Fruit fly (Drosophila melanogaster) whole organism, embryonic: ENCODE results near the gene MRG15.
A peak's percentile ranks its signal among the peaks of the same experiment; 100 is the strongest.

ENCODE experiments used
- Aef1 ChIP-seq: fragments of 200-800 bp; sonication (Bioruptor generic); IDR thresholded peaks from 3 replicates; pipeline ENCODE4 v1.3.6; 2022; ENCODE audit warnings: missing biosample characterization, missing genetic modification characterization
- Atf6 ChIP-seq: fragments of 200-800 bp; sonication (Bioruptor generic); IDR thresholded peaks from 2 replicates; pipeline ENCODE4 v1.3.6; 2022; ENCODE audit warnings: missing biosample characterization, missing genetic modification characterization
- Blimp-1 ChIP-seq: fragments of 200-800 bp; sonication (Bioruptor generic); optimal IDR thresholded peaks from 3 replicates; lab custom pipeline; 2018; ENCODE audit warnings: missing biosample characterization, missing genetic modification characterization, mild to moderate bottlenecking, moderate library complexity, missing genetic modification reagents
- CG10366 ChIP-seq: fragments of 200-800 bp; sonication (Bioruptor generic); IDR thresholded peaks from 2 replicates; pipeline ENCODE4 v1.3.6; 2022; ENCODE audit warnings: missing biosample characterization, missing genetic modification characterization
- CG10543 ChIP-seq: fragments of 200-800 bp; sonication (Bioruptor generic); optimal IDR thresholded peaks from 3 replicates; lab custom pipeline; 2017; ENCODE audit warnings: missing biosample characterization, mild to moderate bottlenecking, missing genetic modification characterization, moderate library complexity
- CG12104 ChIP-seq: fragments of 200-800 bp; sonication (Bioruptor generic); optimal IDR thresholded peaks from 3 replicates; lab custom pipeline; 2016; ENCODE audit warnings: missing biosample characterization, missing genetic modification characterization
- CG14050 ChIP-seq: fragments of 200-800 bp; sonication (Bioruptor generic); IDR thresholded peaks from 3 replicates; pipeline ENCODE4 v1.3.6; 2022; ENCODE audit warnings: missing biosample characterization, missing genetic modification characterization
- CG14860 ChIP-seq: fragments of 200-800 bp; sonication (Bioruptor generic); IDR thresholded peaks from 3 replicates; pipeline ENCODE4 v1.3.6; 2022; ENCODE audit warnings: missing biosample characterization, missing genetic modification characterization; ENCODE audit not compliant: partially characterized antibody
- CG17359 ChIP-seq: fragments of 200-800 bp; sonication (Bioruptor generic); optimal IDR thresholded peaks from 3 replicates; lab custom pipeline; 2018; ENCODE audit warnings: missing biosample characterization, mild to moderate bottlenecking, missing genetic modification characterization, moderate library complexity
- CG17912 ChIP-seq: fragments of 200-800 bp; sonication (Bioruptor generic); optimal IDR thresholded peaks from 2 replicates; lab custom pipeline; 2018; ENCODE audit warnings: missing biosample characterization, mild to moderate bottlenecking, missing genetic modification characterization
- CG2116 ChIP-seq: fragments of 200-800 bp; sonication (Bioruptor generic); optimal IDR thresholded peaks from 3 replicates; lab custom pipeline; 2018; ENCODE audit warnings: missing biosample characterization, mild to moderate bottlenecking, missing genetic modification characterization
- CG30020 ChIP-seq: fragments of 200-800 bp; optimal IDR thresholded peaks from 2 replicates; lab custom pipeline; 2019; ENCODE audit warnings: missing biosample characterization, mild to moderate bottlenecking, missing genetic modification characterization, moderate library complexity
- CG31365 ChIP-seq: fragments of 200-800 bp; sonication (Bioruptor generic); optimal IDR thresholded peaks from 2 replicates; lab custom pipeline; 2018; ENCODE audit warnings: missing biosample characterization, mild to moderate bottlenecking, missing genetic modification characterization
- CG3407 ChIP-seq: fragments of 200-800 bp; sonication (Bioruptor generic); optimal IDR thresholded peaks from 2 replicates; lab custom pipeline; 2018; ENCODE audit warnings: missing biosample characterization, mild to moderate bottlenecking, missing genetic modification characterization
- CG34422 ChIP-seq: fragments of 200-800 bp; sonication (Bioruptor generic); IDR thresholded peaks from 3 replicates; pipeline ENCODE4 v1.3.6; 2022; ENCODE audit warnings: missing biosample characterization, missing genetic modification characterization
- CG43689 ChIP-seq: fragments of 200-800 bp; sonication (Bioruptor generic); IDR thresholded peaks from 2 replicates; pipeline ENCODE4 v1.3.6; 2022; ENCODE audit warnings: missing biosample characterization, missing genetic modification characterization
- CG4730 ChIP-seq: fragments of 200-800 bp; sonication (Bioruptor generic); IDR thresholded peaks from 2 replicates; pipeline ENCODE4 v1.3.6; 2022; ENCODE audit warnings: missing biosample characterization, missing genetic modification characterization
- CG4854 ChIP-seq: fragments of 200-800 bp; sonication (Bioruptor generic); optimal IDR thresholded peaks from 2 replicates; lab custom pipeline; 2016; ENCODE audit warnings: missing biosample characterization, missing genetic modification characterization, inconsistent platforms
- CG6683 ChIP-seq: fragments of 200-800 bp; sonication (Bioruptor generic); optimal IDR thresholded peaks from 2 replicates; lab custom pipeline; 2017; ENCODE audit warnings: missing biosample characterization, mild to moderate bottlenecking, missing genetic modification characterization, missing genetic modification reagents
- CG8281 ChIP-seq: fragments of 200-800 bp; sonication (Bioruptor generic); optimal IDR thresholded peaks from 2 replicates; lab custom pipeline; 2018; ENCODE audit warnings: missing biosample characterization, mild to moderate bottlenecking, missing genetic modification characterization, moderate library complexity
- CoRest ChIP-seq: fragments of 200-800 bp; sonication (Bioruptor generic); optimal IDR thresholded peaks from 3 replicates; lab custom pipeline; 2018; ENCODE audit warnings: missing biosample characterization, mild to moderate bottlenecking, missing genetic modification characterization, moderate library complexity
- D ChIP-seq, 2 experiments: fragments of 200-800 bp in 1 of 2; fragments of >200 bp in 1 of 2; sonication (Bioruptor generic) in 1 of 2; optimal IDR thresholded peaks; 2 replicates in 1 of 2; 3 replicates in 1 of 2; lab custom pipeline; 2017; ENCODE audit warnings: mild to moderate bottlenecking in 1 of 2, missing biosample characterization in 1 of 2, missing genetic modification characterization in 1 of 2, missing genetic modification reagents in 1 of 2
- Ets65A ChIP-seq: fragments of 200-800 bp; sonication (Bioruptor generic); peaks from one replicate; lab custom pipeline; 2016; ENCODE audit warnings: missing biosample characterization, missing genetic modification characterization
- HLH4C ChIP-seq: fragments of 200-800 bp; sonication (Bioruptor generic); IDR thresholded peaks from 3 replicates; pipeline ENCODE4 v1.3.6; 2022; ENCODE audit warnings: missing biosample characterization, missing genetic modification characterization; ENCODE audit not compliant: partially characterized antibody
- HLH54F ChIP-seq: fragments of 200-800 bp; sonication (Bioruptor generic); optimal IDR thresholded peaks from 3 replicates; lab custom pipeline; 2016; ENCODE audit warnings: missing biosample characterization, missing genetic modification characterization
- Kr ChIP-seq: fragments of 200-800 bp; sonication (Bioruptor generic); optimal IDR thresholded peaks from 2 replicates; lab custom pipeline; 2017; ENCODE audit warnings: missing biosample characterization, mild to moderate bottlenecking, missing genetic modification characterization
- MESR4 ChIP-seq: fragments of 200-800 bp; sonication (Bioruptor generic); optimal IDR thresholded peaks from 2 replicates; lab custom pipeline; 2018; ENCODE audit warnings: missing biosample characterization, mild to moderate bottlenecking, missing genetic modification characterization, moderate library complexity
- MTF-1 ChIP-seq: fragments of 200-800 bp; sonication (Bioruptor generic); optimal IDR thresholded peaks from 2 replicates; lab custom pipeline; 2018; ENCODE audit warnings: missing biosample characterization, mild to moderate bottlenecking, missing genetic modification characterization, borderline replicate concordance
- Mad ChIP-seq: fragments of 200-800 bp; sonication (Bioruptor generic); optimal IDR thresholded peaks from 2 replicates; lab custom pipeline; 2016; ENCODE audit warnings: missing biosample characterization, missing genetic modification characterization
- Mrtf ChIP-seq: fragments of 200-800 bp; sonication (Bioruptor generic); IDR thresholded peaks from 3 replicates; pipeline ENCODE4 v1.3.6; 2022; ENCODE audit warnings: missing biosample characterization, missing genetic modification characterization
- Opbp ChIP-seq: fragments of 200-800 bp; sonication (Bioruptor generic); IDR thresholded peaks from 3 replicates; pipeline ENCODE4 v1.3.6; 2022; ENCODE audit warnings: missing biosample characterization, missing genetic modification characterization; ENCODE audit not compliant: partially characterized antibody
- Sry-δ ChIP-seq: fragments of 200-800 bp; sonication (Bioruptor generic); optimal IDR thresholded peaks from 2 replicates; lab custom pipeline; 2016; ENCODE audit warnings: missing biosample characterization, missing genetic modification characterization
- Xrp1 ChIP-seq: fragments of 200-800 bp; sonication (Bioruptor generic); IDR thresholded peaks from 2 replicates; pipeline ENCODE4 v1.3.6; 2022; ENCODE audit warnings: missing biosample characterization, missing genetic modification characterization
- cas ChIP-seq: fragments of 200-800 bp; sonication (Bioruptor generic); IDR thresholded peaks from 2 replicates; pipeline ENCODE4 v1.3.6; 2022; ENCODE audit warnings: missing biosample characterization, missing genetic modification characterization
- danr ChIP-seq: fragments of 200-800 bp; sonication (Bioruptor generic); IDR thresholded peaks from 2 replicates; pipeline ENCODE4 v1.3.6; 2022; ENCODE audit warnings: missing biosample characterization, missing genetic modification characterization
- fru ChIP-seq: fragments of >200 bp; optimal IDR thresholded peaks from 2 replicates; lab custom pipeline; 2017
- gcm ChIP-seq: fragments of 200-800 bp; sonication (Bioruptor generic); optimal IDR thresholded peaks from 2 replicates; lab custom pipeline; 2019; ENCODE audit warnings: missing biosample characterization, mild to moderate bottlenecking, missing genetic modification characterization, moderate library complexity
- hth ChIP-seq: fragments of >200 bp; optimal IDR thresholded peaks from 2 replicates; lab custom pipeline; 2017; ENCODE audit warnings: inconsistent platforms
- jigr1 ChIP-seq: fragments of 200-800 bp; sonication (Bioruptor generic); IDR thresholded peaks from 3 replicates; pipeline ENCODE4 v1.3.6; 2022; ENCODE audit warnings: missing biosample characterization, missing genetic modification characterization
- ken ChIP-seq: fragments of 200-800 bp; sonication (Bioruptor generic); IDR thresholded peaks from 3 replicates; pipeline ENCODE4 v1.3.6; 2022; ENCODE audit warnings: missing biosample characterization, missing genetic modification characterization
- kni ChIP-seq: fragments of 200-800 bp; sonication (Bioruptor generic); optimal IDR thresholded peaks from 3 replicates; lab custom pipeline; 2017; ENCODE audit warnings: mild to moderate bottlenecking, missing biosample characterization, missing genetic modification reagents, missing genetic modification characterization
- lbe ChIP-seq: fragments of 200-800 bp; sonication (Bioruptor generic); optimal IDR thresholded peaks from 2 replicates; lab custom pipeline; 2016; ENCODE audit warnings: missing biosample characterization, mild to moderate bottlenecking, missing genetic modification characterization
- lmd ChIP-seq: fragments of 200-800 bp; sonication (Bioruptor generic); IDR thresholded peaks from 2 replicates; pipeline ENCODE4 v1.3.6; 2022; ENCODE audit warnings: missing biosample characterization, missing genetic modification characterization
- nerfin-2 ChIP-seq: fragments of 200-800 bp; sonication (Bioruptor generic); IDR thresholded peaks from 2 replicates; pipeline ENCODE4 v1.3.6; 2022; ENCODE audit warnings: missing biosample characterization, missing genetic modification characterization; ENCODE audit not compliant: partially characterized antibody
- pum ChIP-seq: fragments of 200-800 bp; sonication (Bioruptor generic); optimal IDR thresholded peaks from 2 replicates; lab custom pipeline; 2016; ENCODE audit warnings: missing biosample characterization, missing genetic modification characterization
- pzg ChIP-seq: fragments of 200-800 bp; sonication (Bioruptor generic); optimal IDR thresholded peaks from 3 replicates; lab custom pipeline; 2018; ENCODE audit warnings: missing biosample characterization, mild to moderate bottlenecking, missing genetic modification characterization, moderate library complexity
- salm ChIP-seq: fragments of 200-800 bp; sonication (Bioruptor generic); optimal IDR thresholded peaks from 2 replicates; lab custom pipeline; 2018; ENCODE audit warnings: missing biosample characterization, mild to moderate bottlenecking, missing genetic modification characterization
- shn ChIP-seq: fragments of 200-800 bp; sonication (Bioruptor generic); optimal IDR thresholded peaks from 3 replicates; lab custom pipeline; 2016; ENCODE audit warnings: missing biosample characterization, missing genetic modification characterization
- sima ChIP-seq: fragments of 200-800 bp; sonication (Bioruptor generic); optimal IDR thresholded peaks from 2 replicates; lab custom pipeline; 2016; ENCODE audit warnings: missing biosample characterization, missing genetic modification characterization
- ttk ChIP-seq: fragments of 200-800 bp; sonication (Bioruptor generic); IDR thresholded peaks from 2 replicates; pipeline ENCODE4 v2.1.2; 2022; ENCODE audit warnings: missing biosample characterization, missing genetic modification characterization
- usp ChIP-seq: fragments of >200 bp; optimal IDR thresholded peaks from 2 replicates; lab custom pipeline; 2017; ENCODE audit warnings: missing biosample characterization, missing genetic modification characterization
- z ChIP-seq: fragments of 200-800 bp; sonication (Bioruptor generic); IDR thresholded peaks from 3 replicates; pipeline ENCODE4 v1.3.6; 2022; ENCODE audit warnings: missing biosample characterization, missing genetic modification characterization

Gene MRG15

DNA sequence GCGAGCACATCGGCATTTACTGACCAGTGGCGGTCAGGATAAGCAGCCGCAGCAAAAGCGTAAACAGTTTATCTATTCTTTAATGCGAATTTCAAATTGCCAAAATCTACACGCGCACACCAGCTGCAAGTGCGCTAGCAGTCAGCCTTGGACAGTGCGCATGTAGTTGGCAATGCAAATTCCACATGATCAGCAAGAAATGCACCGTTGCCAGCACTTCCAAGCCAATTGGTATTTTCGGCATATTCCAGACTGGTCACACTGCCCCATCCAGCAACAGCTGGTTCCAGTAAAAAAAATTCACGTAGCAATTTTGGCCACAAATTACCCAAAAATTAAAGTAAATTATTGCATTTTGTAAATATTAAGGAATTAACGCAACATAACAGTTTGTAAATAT is 9.9 kb upstream of the MRG15 start (continued):
- no peak for TF ChIP-seq CG10366 (GFP tag; lab: Robert Waterston, UW)
- no peak for TF ChIP-seq lmd (GFP tag; lab: Robert Waterston, UW)
- TF ChIP-seq gcm (GFP tag; lab: Kevin White, UChicago): no peak
- TF ChIP-seq CG31365 (tag; lab: Kevin White, UChicago): no peak
- TF ChIP-seq CG30020: peak; percentile 23
- no peak for TF ChIP-seq HLH54F (GFP tag; lab: Kevin White, UChicago)
- no peak for TF ChIP-seq nerfin-2
- TF ChIP-seq MESR4 (GFP tag; lab: Kevin White, UChicago): peak; percentile 63
- no peak for TF ChIP-seq ken
- TF ChIP-seq CG8281 (tag; lab: Kevin White, UChicago): no peak
- TF ChIP-seq shn (GFP tag; lab: Kevin White, UChicago): peak; percentile 4
- TF ChIP-seq fru (lab: Kevin White, UChicago): no peak
- TF ChIP-seq CG2116 (GFP tag; lab: Kevin White, UChicago): peak; percentile 89
- TF ChIP-seq Aef1 (GFP tag; lab: Robert Waterston, UW): no peak
- TF ChIP-seq pzg (GFP tag; lab: Kevin White, UChicago): peak; percentile 98
- no peak for TF ChIP-seq pum (GFP tag; lab: Kevin White, UChicago)
- peak; percentile 43 for TF ChIP-seq CoRest (tag; lab: Kevin White, UChicago)
- no peak for TF ChIP-seq cas
- no peak for TF ChIP-seq CG14050 (GFP tag; lab: Robert Waterston, UW)
- TF ChIP-seq Xrp1 (GFP tag; lab: Robert Waterston, UW): no peak
- TF ChIP-seq Atf6 (GFP tag; lab: Robert Waterston, UW): no peak
- no peak for TF ChIP-seq CG10543 (GFP tag; lab: Kevin White, UChicago)
- TF ChIP-seq Blimp-1 (GFP tag; lab: Kevin White, UChicago): no peak
- no peak for TF ChIP-seq CG4730 (GFP tag; lab: Robert Waterston, UW)
- peak; percentile 68 for TF ChIP-seq Sry-δ
- TF ChIP-seq danr (GFP tag; lab: Robert Waterston, UW): no peak
- TF ChIP-seq hth (lab: Kevin White, UChicago): no peak
- TF ChIP-seq kni (GFP tag; lab: Kevin White, UChicago): no peak
- TF ChIP-seq z (GFP tag; lab: Robert Waterston, UW): no peak
- TF ChIP-seq lbe (GFP tag; lab: Kevin White, UChicago): peak; percentile 52
- no peak for TF ChIP-seq CG3407 (GFP tag; lab: Kevin White, UChicago)
- TF ChIP-seq Mrtf (GFP tag; lab: Robert Waterston, UW): no peak
- no peak for TF ChIP-seq CG17912
- TF ChIP-seq Ets65A (GFP tag; lab: Kevin White, UChicago): no peak
- no peak for TF ChIP-seq CG34422
- TF ChIP-seq HLH4C (GFP tag; lab: Robert Waterston, UW): no peak
- no peak for TF ChIP-seq usp (GFP tag; lab: Kevin White, UChicago)
- TF ChIP-seq jigr1 (GFP tag; lab: Robert Waterston, UW): no peak
- no peak for TF ChIP-seq D (optimal IDR thresholded peaks at IDR 0.05; lab: Kevin White, UChicago)
- no peak for TF ChIP-seq D (GFP tag; optimal IDR thresholded peaks at IDR 0.05; lab: Kevin White, UChicago)
- no peak for TF ChIP-seq CG12104
- TF ChIP-seq Mad (GFP tag; lab: Kevin White, UChicago): no peak
- TF ChIP-seq CG14860 (GFP tag; lab: Robert Waterston, UW): no peak
- no peak for TF ChIP-seq MTF-1 (GFP tag; lab: Kevin White, UChicago)
- TF ChIP-seq Opbp (GFP tag; lab: Robert Waterston, UW): no peak
- TF ChIP-seq ttk: no peak
- TF ChIP-seq CG4854: peak; percentile 99
- TF ChIP-seq Kr (GFP tag; lab: Kevin White, UChicago): no peak
- TF ChIP-seq CG17359: no peak
- no peak for TF ChIP-seq CG43689
- no peak for TF ChIP-seq salm (tag; lab: Kevin White, UChicago)
- TF ChIP-seq sima (GFP tag; lab: Kevin White, UChicago): no peak
- no peak for TF ChIP-seq CG6683 (GFP tag; lab: Kevin White, UChicago)
